Worm (Caenorhabditis elegans): Measurements from ENCODE around the gene ddi-1.

ce11 chrIV:6531450-6531849, 8.8 kb downstream of the ddi-1 start, which contains the start of gene C01G5.4:
- no peak for TF ChIP-seq ceh-58 (GFP tag; IDR thresholded peaks at IDR 0.05)
- no peak for TF ChIP-seq bed-2 (GFP tag; IDR thresholded peaks at IDR 0.05)
- no peak for TF ChIP-seq rpc-1 (optimal IDR thresholded peaks at IDR 0.05)
- no peak for TF ChIP-seq rpc-1 (tag; optimal IDR thresholded peaks at IDR 0.05)
- no peak for TF ChIP-seq unc-62 (GFP tag; optimal IDR thresholded peaks at IDR 0.05)
- no peak for TF ChIP-seq ztf-22 (GFP tag; optimal IDR thresholded peaks at IDR 0.05)
- TF ChIP-seq tlf-1 (GFP tag; optimal IDR thresholded peaks at IDR 0.05) = no peak
- TF ChIP-seq pha-4 (tag; optimal IDR thresholded peaks at IDR 0.05) = no peak
- no peak for TF ChIP-seq chd-7 (tag; optimal IDR thresholded peaks at IDR 0.05)
- TF ChIP-seq unc-130 (GFP tag; optimal IDR thresholded peaks at IDR 0.05) = no peak
- no peak for TF ChIP-seq ztf-3 (GFP tag; optimal IDR thresholded peaks at IDR 0.05)
